Worm (Caenorhabditis elegans): ENCODE measurements around the gene K08D8.6.

ce11 chrIV:12924332-12924731 lies 34.0 kb upstream of the K08D8.6 start, which contains the start of gene srlf-4:
- TF ChIP-seq snu-23 (GFP tag; optimal IDR thresholded peaks at IDR 0.05) (no peak), lsy-2 (tag; optimal IDR thresholded peaks at IDR 0.05) (no peak), lin-15B (tag; optimal IDR thresholded peaks at IDR 0.05) (no peak), sup-37 (GFP tag; optimal IDR thresholded peaks at IDR 0.05) (no peak), snpc-4 (tag; optimal IDR thresholded peaks at IDR 0.05) (no peak), lin-39 (tag; optimal IDR thresholded peaks at IDR 0.05) (no peak), alr-1 (tag; optimal IDR thresholded peaks at IDR 0.05; ENCODE audit: borderline replicate concordance) (no peak), lin-13 (GFP tag; optimal IDR thresholded peaks at IDR 0.05) (no peak), ceh-90 (tag; optimal IDR thresholded peaks at IDR 0.05) (no peak), mdl-1 (tag; optimal IDR thresholded peaks at IDR 0.05) (no peak), nhr-237 (tag; optimal IDR thresholded peaks at IDR 0.05) (no peak), pqm-1 (tag; optimal IDR thresholded peaks at IDR 0.05) (no peak), nhr-47 (tag; optimal IDR thresholded peaks at IDR 0.05) (no peak), ces-1 (GFP tag; optimal IDR thresholded peaks at IDR 0.05) (no peak)

Data from whole organism, L1 larva.